Fruit fly (Drosophila melanogaster) whole organism, wandering third instar larva: Measurements from ENCODE around the gene knk.

Source experiments
- CG9705 ChIP-seq: fragments of 200-800 bp; sonication (Bioruptor generic); optimal IDR thresholded peaks from 2 replicates; lab custom pipeline; 2018; ENCODE audit warnings: missing biosample characterization, mild to moderate bottlenecking, missing genetic modification characterization
- HLH106 ChIP-seq: fragments of 200-800 bp; optimal IDR thresholded peaks from 3 replicates; lab custom pipeline; 2019; ENCODE audit warnings: missing biosample characterization, mild to moderate bottlenecking, missing genetic modification characterization, moderate library complexity
- Myc ChIP-seq: fragments of >200 bp; optimal IDR thresholded peaks from 2 replicates; lab custom pipeline; 2017
- h ChIP-seq: fragments of 200-800 bp; sonication (Bioruptor generic); optimal IDR thresholded peaks from 3 replicates; lab custom pipeline; 2016; ENCODE audit warnings: missing biosample characterization, mild to moderate bottlenecking, missing genetic modification characterization
- pan ChIP-seq: fragments of >200 bp; optimal IDR thresholded peaks from 2 replicates; lab custom pipeline; 2017
- usp ChIP-seq: fragments of >200 bp; optimal IDR thresholded peaks from 2 replicates; lab custom pipeline; 2017; ENCODE audit warnings: missing biosample characterization, missing genetic modification characterization

dm6 chr3R:10109938-10110337 is 15.5 kb downstream of the knk start, which contains the start of gene Fmr1:
- TF ChIP-seq HLH106 (tag; lab: Kevin White, UChicago): peak; percentile 50
- TF ChIP-seq usp (GFP tag; lab: Kevin White, UChicago): no peak
- TF ChIP-seq h (GFP tag; lab: Kevin White, UChicago): peak; percentile 60
- TF ChIP-seq CG9705 (GFP tag; lab: Kevin White, UChicago): peak; percentile 31
- TF ChIP-seq pan (lab: Kevin White, UChicago): no peak
- TF ChIP-seq Myc (lab: Kevin White, UChicago): peak; percentile 37
